Worm (Caenorhabditis elegans) whole organism, L4/young adult: ENCODE results near the gene cyp-42A1.
A peak's percentile ranks its signal among the peaks of the same experiment; 100 is the strongest.

Source experiments
- W03F9.2 ChIP-seq: fragments of 150-350 bp; optimal IDR thresholded peaks from 2 replicates; lab custom pipeline; 2014; ENCODE audit warnings: missing biosample characterization, missing genetic modification characterization
- dao-5 ChIP-seq: sonication (generic microtip); optimal IDR thresholded peaks from 2 replicates; lab custom pipeline; 2016; ENCODE audit warnings: missing genotype, missing genetic modification characterization, moderate library complexity, missing compliant biosample characterization
- him-1 ChIP-seq: sonication (generic microtip); optimal IDR thresholded peaks from 2 replicates; lab custom pipeline; 2016; ENCODE audit warnings: missing genotype, missing genetic modification reagents, missing genetic modification characterization, missing compliant biosample characterization

DNA sequence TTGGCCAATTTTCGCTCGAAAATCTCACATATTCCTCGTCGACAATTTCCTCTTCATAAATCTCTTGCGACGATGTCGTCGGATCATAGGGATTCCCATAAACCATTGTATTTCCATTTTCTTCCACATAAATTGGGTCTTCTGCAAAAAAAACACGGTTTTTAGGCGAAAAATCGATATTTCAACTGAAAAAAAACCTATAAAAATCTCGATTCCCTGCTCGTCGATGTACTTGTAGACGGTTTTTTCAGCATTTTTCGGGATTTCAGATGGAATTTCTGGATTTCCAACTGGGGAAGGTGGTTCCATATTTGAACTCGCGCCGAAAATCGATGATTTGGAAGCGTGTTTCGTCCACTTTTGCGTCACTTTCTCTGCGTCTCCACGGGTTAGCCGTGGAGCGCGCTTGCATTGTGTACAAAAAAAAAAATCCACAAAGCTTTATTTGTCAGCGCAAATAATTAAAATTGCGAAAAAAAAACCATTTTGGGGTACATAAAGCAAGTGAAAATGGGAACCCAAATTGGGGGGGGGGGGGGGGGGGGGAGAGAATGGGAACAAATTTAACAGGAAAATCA is 55.7 kb downstream of the cyp-42A1 start, which contains the start of gene Y39B6A.43:
- no peak for TF ChIP-seq dao-5 (tag; lab: Kevin White, UChicago)
- TF ChIP-seq him-1 (tag; lab: Kevin White, UChicago), result peak; percentile 92
- peak; percentile 90 for TF ChIP-seq W03F9.2 (tag; lab: Kevin White, UChicago)
